Worm (Caenorhabditis elegans) whole organism, midembryonic: ENCODE data around the gene pqn-73.

Source experiments
- T22C8.4 ChIP-seq: fragments of 200-800 bp; sonication (Bioruptor generic); IDR thresholded peaks from 2 replicates; pipeline ENCODE4 v1.3.6; 2022; ENCODE audit warnings: missing genetic modification characterization, missing compliant biosample characterization
- cog-1 ChIP-seq: sonication (generic microtip); optimal IDR thresholded peaks from 2 replicates; lab custom pipeline; 2016; ENCODE audit warnings: missing genetic modification characterization, missing compliant biosample characterization
- flt-1 ChIP-seq: fragments of 200-800 bp; sonication (Bioruptor generic); IDR thresholded peaks from 2 replicates; pipeline ENCODE4 v1.3.6; 2022; ENCODE audit warnings: missing genetic modification characterization, missing compliant biosample characterization
- klf-2 ChIP-seq: fragments of 200-800 bp; sonication (Bioruptor generic); conservative IDR thresholded peaks from 2 replicates; pipeline ENCODE4 v1.3.6; 2022; ENCODE audit warnings: missing genetic modification reagents, missing genetic modification characterization, missing compliant biosample characterization
- med-1 ChIP-seq: sonication (generic microtip); optimal IDR thresholded peaks from 2 replicates; lab custom pipeline; 2017; ENCODE audit warnings: missing genetic modification characterization, mild to moderate bottlenecking, missing compliant biosample characterization, antibody characterized with exemption, missing genetic modification reagents; ENCODE audit not compliant: insufficient read depth
- ref-1 ChIP-seq: fragments of 200-800 bp; sonication (Bioruptor generic); conservative IDR thresholded peaks from 2 replicates; pipeline ENCODE4 v1.3.6; 2022; ENCODE audit warnings: missing genetic modification reagents, missing genetic modification characterization, missing compliant biosample characterization
- tab-1 ChIP-seq: fragments of 200-800 bp; sonication (Bioruptor generic); IDR thresholded peaks from 2 replicates; pipeline ENCODE4 v1.3.6; 2022; ENCODE audit warnings: missing genetic modification characterization, missing compliant biosample characterization
- ztf-23 ChIP-seq: fragments of 200-800 bp; sonication (Bioruptor generic); IDR thresholded peaks from 2 replicates; pipeline ENCODE4 v1.3.6; 2022; ENCODE audit warnings: missing genetic modification reagents, missing genetic modification characterization, missing compliant biosample characterization
- ztf-29 ChIP-seq: fragments of 200-800 bp; sonication (Bioruptor generic); IDR thresholded peaks from 2 replicates; pipeline ENCODE4 v1.3.6; 2022; ENCODE audit warnings: missing genetic modification reagents, missing genetic modification characterization, missing compliant biosample characterization

pqn-73 gene

ce11 chrII:8540412-8540811 lies at the start of gene pqn-73:
TSS of gene pqn-73 (plus strand) at chrII:8540712.
- no peak for TF ChIP-seq med-1 (GFP tag; lab: Kevin White, UChicago)
- no peak for TF ChIP-seq ref-1 (GFP tag; lab: Robert Waterston, UW)
- no peak for TF ChIP-seq flt-1 (GFP tag; lab: Robert Waterston, UW)
- TF ChIP-seq ztf-29 (GFP tag; lab: Robert Waterston, UW) = no peak
- TF ChIP-seq ztf-23 (GFP tag; lab: Robert Waterston, UW) = no peak
- no peak for TF ChIP-seq cog-1 (tag; lab: Kevin White, UChicago)
- TF ChIP-seq T22C8.4 = no peak
- no peak for TF ChIP-seq tab-1
- no peak for TF ChIP-seq klf-2 (GFP tag; lab: Robert Waterston, UW)

- TF ChIP-seq klf-2 (GFP tag; lab: Robert Waterston, UW) (no peak), ztf-23 (GFP tag; lab: Robert Waterston, UW) (no peak), med-1 (GFP tag; lab: Kevin White, UChicago) (no peak)
Measured at ce11 chrII:8494228-8494717, 46.2 kb upstream of the pqn-73 start, which contains the start of gene M05D6.9. TSS of gene M05D6.9 (plus strand) at chrII:8494278.

- no peak for TF ChIP-seq ref-1 (GFP tag; lab: Robert Waterston, UW)
- no peak for TF ChIP-seq med-1 (GFP tag; lab: Kevin White, UChicago)
- TF ChIP-seq ztf-23 (GFP tag; lab: Robert Waterston, UW) = no peak
- TF ChIP-seq ztf-29 (GFP tag; lab: Robert Waterston, UW) = no peak
- TF ChIP-seq klf-2 (GFP tag; lab: Robert Waterston, UW) = no peak
- no peak for TF ChIP-seq T22C8.4
Measured at ce11 chrII:8496184-8496583, 44.3 kb upstream of the pqn-73 start.

ce11 chrII:8498173-8498572 lies 42.3 kb upstream of the pqn-73 start:
- TF ChIP-seq cog-1 (tag; lab: Kevin White, UChicago) = no peak
- no peak for TF ChIP-seq ztf-29 (GFP tag; lab: Robert Waterston, UW)
- no peak for TF ChIP-seq klf-2 (GFP tag; lab: Robert Waterston, UW)
- no peak for TF ChIP-seq T22C8.4
- no peak for TF ChIP-seq tab-1
- TF ChIP-seq med-1 (GFP tag; lab: Kevin White, UChicago) = no peak

- TF ChIP-seq ztf-29 (GFP tag; lab: Robert Waterston, UW) = no peak
- TF ChIP-seq T22C8.4 = no peak
- no peak for TF ChIP-seq cog-1 (tag; lab: Kevin White, UChicago)
- no peak for TF ChIP-seq ref-1 (GFP tag; lab: Robert Waterston, UW)
- TF ChIP-seq ztf-23 (GFP tag; lab: Robert Waterston, UW) = no peak
- TF ChIP-seq tab-1 = no peak
- TF ChIP-seq flt-1 (GFP tag; lab: Robert Waterston, UW) = 0 out of 2 replicates have a peak, but pooled peaks have one; percentile 47
- TF ChIP-seq med-1 (GFP tag; lab: Kevin White, UChicago) = no peak
Measured at ce11 chrII:8499021-8499420, 41.5 kb upstream of the pqn-73 start.

- TF ChIP-seq cog-1 (tag; lab: Kevin White, UChicago) = no peak
- no peak for TF ChIP-seq T22C8.4
- TF ChIP-seq flt-1 (GFP tag; lab: Robert Waterston, UW) = no peak
- TF ChIP-seq ztf-23 (GFP tag; lab: Robert Waterston, UW) = no peak
- no peak for TF ChIP-seq tab-1
- TF ChIP-seq med-1 (GFP tag; lab: Kevin White, UChicago) = no peak
- TF ChIP-seq ref-1 (GFP tag; lab: Robert Waterston, UW) = no peak
- TF ChIP-seq ztf-29 (GFP tag; lab: Robert Waterston, UW) = no peak
- no peak for TF ChIP-seq klf-2 (GFP tag; lab: Robert Waterston, UW)
Measured at ce11 chrII:8504074-8504724, 36.3 kb upstream of the pqn-73 start.

ce11 chrII:8506759-8507158 lies 33.8 kb upstream of the pqn-73 start:
- no peak for TF ChIP-seq med-1 (GFP tag; lab: Kevin White, UChicago)
- TF ChIP-seq tab-1 = no peak
- TF ChIP-seq klf-2 (GFP tag; lab: Robert Waterston, UW) = no peak
- TF ChIP-seq ztf-23 (GFP tag; lab: Robert Waterston, UW) = no peak
- TF ChIP-seq T22C8.4 = no peak
- no peak for TF ChIP-seq flt-1 (GFP tag; lab: Robert Waterston, UW)
- TF ChIP-seq ref-1 (GFP tag; lab: Robert Waterston, UW) = no peak
- no peak for TF ChIP-seq cog-1 (tag; lab: Kevin White, UChicago)
- no peak for TF ChIP-seq ztf-29 (GFP tag; lab: Robert Waterston, UW)

ce11 chrII:8508956-8509355 lies 31.6 kb upstream of the pqn-73 start, which contains the start of gene T13H5.1:
TSS of gene T13H5.1 (minus strand) at chrII:8509056.
- TF ChIP-seq klf-2 (GFP tag; lab: Robert Waterston, UW) (no peak), ref-1 (GFP tag; lab: Robert Waterston, UW) (no peak), flt-1 (GFP tag; lab: Robert Waterston, UW) (no peak), T22C8.4 (no peak), med-1 (GFP tag; lab: Kevin White, UChicago) (no peak)

- TF ChIP-seq ztf-23 (GFP tag; lab: Robert Waterston, UW) = no peak
- TF ChIP-seq klf-2 (GFP tag; lab: Robert Waterston, UW) = no peak
- no peak for TF ChIP-seq T22C8.4
- no peak for TF ChIP-seq cog-1 (tag; lab: Kevin White, UChicago)
- TF ChIP-seq ref-1 (GFP tag; lab: Robert Waterston, UW) = no peak
- TF ChIP-seq med-1 (GFP tag; lab: Kevin White, UChicago) = no peak
- TF ChIP-seq tab-1 = no peak
- no peak for TF ChIP-seq ztf-29 (GFP tag; lab: Robert Waterston, UW)
- TF ChIP-seq flt-1 (GFP tag; lab: Robert Waterston, UW) = no peak
Measured at ce11 chrII:8514729-8515128, 25.8 kb upstream of the pqn-73 start, which contains the start of gene ctg-2. TSS of gene ctg-2 (plus strand) at chrII:8515054.
